Worm (Caenorhabditis elegans): ENCODE measurements around the gene B0365.9.
"Not testable (repeated sequence)": the region's sequence is repeated elsewhere in the genome, so short reads cannot be mapped to it uniquely, and the experiment has no call there.

The B0365.9 gene

ce11 chrV:13134786-13135185 is 1.4 kb upstream of the B0365.9 start, which contains the start of gene clec-225:
TSS of gene clec-225 (minus strand) at chrV:13134886.
- not testable (repeated sequence) for TF ChIP-seq fkh-10 (GFP tag; optimal IDR thresholded peaks at IDR 0.05); lin-11 (tag; optimal IDR thresholded peaks at IDR 0.05); eyg-1 (tag; optimal IDR thresholded peaks at IDR 0.05)

ce11 chrV:13131487-13131886 is 1.9 kb downstream of the B0365.9 start:
- no peak for TF ChIP-seq ets-4 (tag; optimal IDR thresholded peaks at IDR 0.05)
- no peak for TF ChIP-seq ceh-31 (tag; optimal IDR thresholded peaks at IDR 0.05)
- no peak for TF ChIP-seq elt-4 (tag; optimal IDR thresholded peaks at IDR 0.05)
- TF ChIP-seq eyg-1 (tag; optimal IDR thresholded peaks at IDR 0.05) = no peak
- no peak for TF ChIP-seq C08G9.2 (tag; optimal IDR thresholded peaks at IDR 0.05)
- no peak for TF ChIP-seq pag-3 (tag; optimal IDR thresholded peaks at IDR 0.05; ENCODE audit: borderline replicate concordance)
- TF ChIP-seq hlh-30 (tag; optimal IDR thresholded peaks at IDR 0.05; ENCODE audit: insufficient read depth) = no peak

ce11 chrV:13130439-13130840 is 2.9 kb downstream of the B0365.9 start:
- TF ChIP-seq ceh-14 (tag; optimal IDR thresholded peaks at IDR 0.05) (peak; percentile 46), dve-1 (tag; optimal IDR thresholded peaks at IDR 0.05) (peak; percentile 24), zip-5 (tag; optimal IDR thresholded peaks at IDR 0.05) (no peak), gmeb-2 (tag; optimal IDR thresholded peaks at IDR 0.05) (no peak), T23F11.4 (GFP tag; optimal IDR thresholded peaks at IDR 0.05) (no peak), hlh-8 (tag; optimal IDR thresholded peaks at IDR 0.05) (peak; percentile 18), ceh-9 (tag; optimal IDR thresholded peaks at IDR 0.05) (no peak), ceh-19 (GFP tag; optimal IDR thresholded peaks at IDR 0.05) (no peak), ceh-22 (tag; optimal IDR thresholded peaks at IDR 0.05) (no peak), hlh-6 (tag; optimal IDR thresholded peaks at IDR 0.05) (peak; percentile 56), hlh-15 (tag; optimal IDR thresholded peaks at IDR 0.05) (no peak), ceh-48 (tag; optimal IDR thresholded peaks at IDR 0.05) (peak; percentile 56), ceh-6 (GFP tag; optimal IDR thresholded peaks at IDR 0.05) (no peak), ztf-16 (tag; optimal IDR thresholded peaks at IDR 0.05) (no peak), pqm-1 (tag; optimal IDR thresholded peaks at IDR 0.05) (no peak), rnt-1 (tag; optimal IDR thresholded peaks at IDR 0.05) (no peak), ceh-24 (tag; optimal IDR thresholded peaks at IDR 0.05) (no peak), lin-11 (tag; optimal IDR thresholded peaks at IDR 0.05) (no peak), syd-9 (tag; optimal IDR thresholded peaks at IDR 0.05) (peak; percentile 26), eyg-1 (tag; optimal IDR thresholded peaks at IDR 0.05) (no peak), ceh-45 (GFP tag; IDR thresholded peaks at IDR 0.05) (no peak), pros-1 (tag; optimal IDR thresholded peaks at IDR 0.05) (peak; percentile 46), ceh-34 (tag; optimal IDR thresholded peaks at IDR 0.05) (peak; percentile 61), hlh-13 (GFP tag; optimal IDR thresholded peaks at IDR 0.05) (no peak), elt-4 (tag; optimal IDR thresholded peaks at IDR 0.05) (no peak), dmd-4 (tag; optimal IDR thresholded peaks at IDR 0.05; ENCODE audit: borderline replicate concordance) (peak; percentile 20), F13H6.1 (tag; optimal IDR thresholded peaks at IDR 0.05) (peak; percentile 7), ets-4 (tag; optimal IDR thresholded peaks at IDR 0.05) (no peak), C08G9.2 (tag; optimal IDR thresholded peaks at IDR 0.05) (peak; percentile 52), unc-55 (GFP tag; optimal IDR thresholded peaks at IDR 0.05) (peak; percentile 59), pax-1 (tag; optimal IDR thresholded peaks at IDR 0.05) (no peak), mec-3 (tag; optimal IDR thresholded peaks at IDR 0.05; ENCODE audit: borderline replicate concordance) (no peak), unc-42 (tag; optimal IDR thresholded peaks at IDR 0.05) (peak; percentile 78), fkh-10 (GFP tag; optimal IDR thresholded peaks at IDR 0.05) (no peak), K02D7.2 (tag; optimal IDR thresholded peaks at IDR 0.05) (peak; percentile 15), pat-9 (tag; optimal IDR thresholded peaks at IDR 0.05) (no peak), sox-4 (tag; optimal IDR thresholded peaks at IDR 0.05) (no peak), npax-4 (tag; optimal IDR thresholded peaks at IDR 0.05) (no peak), pag-3 (tag; optimal IDR thresholded peaks at IDR 0.05; ENCODE audit: borderline replicate concordance) (no peak), pha-4 (tag; optimal IDR thresholded peaks at IDR 0.05) (no peak), unc-3 (GFP tag; conservative IDR thresholded peaks at IDR 0.05) (no peak), unc-3 (tag; optimal IDR thresholded peaks at IDR 0.05) (no peak), ama-1 (optimal IDR thresholded peaks at IDR 0.05) (no peak), lim-6 (tag; optimal IDR thresholded peaks at IDR 0.05) (peak; percentile 21), sdc-2 (tag; optimal IDR thresholded peaks at IDR 0.05) (peak; percentile 44), ceh-2 (tag; optimal IDR thresholded peaks at IDR 0.05) (peak; percentile 32)
